Worm (Caenorhabditis elegans) whole organism, L3 larva: ENCODE data around the gene cya-1.

Experiments used
- R02D3.7 ChIP-seq: fragments of 150-350 bp; optimal IDR thresholded peaks from 2 replicates; lab custom pipeline; 2014; ENCODE audit warnings: missing biosample characterization, missing genetic modification characterization
- pha-4 ChIP-seq: fragments of 150-350 bp; optimal IDR thresholded peaks from 2 replicates; lab custom pipeline; 2014; ENCODE audit warnings: missing biosample characterization, missing genetic modification reagents, missing genetic modification characterization

ce11 chrIII:9058959-9059534 lies 50.0 kb downstream of the cya-1 start, which contains the start of gene gst-1:
- TF ChIP-seq pha-4, result peak; percentile 66
- no peak for TF ChIP-seq R02D3.7
